Fruit fly (Drosophila melanogaster) Kc167 (cell line): ENCODE measurements around the gene FoxP.

Experiments used
- h ChIP-seq: fragments of >200 bp; optimal IDR thresholded peaks from 3 replicates; lab custom pipeline; 2018; ENCODE audit warnings: missing external identifiers
- insv ChIP-seq: fragments of >200 bp; optimal IDR thresholded peaks from 3 replicates; lab custom pipeline; 2018; ENCODE audit warnings: missing external identifiers

DNA sequence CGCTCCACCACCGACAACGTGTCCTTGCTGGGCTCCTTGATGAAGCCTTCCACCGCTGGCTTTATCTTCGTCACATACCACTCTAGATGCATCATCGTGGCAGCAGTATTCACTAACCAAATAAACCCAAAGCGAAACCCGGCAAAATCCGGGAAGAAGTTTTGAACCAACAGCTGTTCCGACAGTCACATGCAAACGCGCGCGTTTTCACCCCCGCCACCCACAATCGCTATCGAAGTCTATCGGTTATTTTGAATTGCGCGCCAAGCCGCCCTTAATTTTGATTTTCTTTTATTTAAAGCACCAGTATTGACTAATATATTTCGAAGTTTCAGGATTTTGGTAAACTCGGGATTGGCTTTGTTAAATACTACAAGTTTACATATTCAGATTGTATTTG, 23.8 kb upstream of the FoxP start, which contains the start of gene Tti1:
- TF ChIP-seq h (lab: Kevin White, UChicago) (no peak), insv (lab: Kevin White, UChicago) (no peak)
